Worm (Caenorhabditis elegans): Measurements from ENCODE around the gene ZK892.3.

DNA sequence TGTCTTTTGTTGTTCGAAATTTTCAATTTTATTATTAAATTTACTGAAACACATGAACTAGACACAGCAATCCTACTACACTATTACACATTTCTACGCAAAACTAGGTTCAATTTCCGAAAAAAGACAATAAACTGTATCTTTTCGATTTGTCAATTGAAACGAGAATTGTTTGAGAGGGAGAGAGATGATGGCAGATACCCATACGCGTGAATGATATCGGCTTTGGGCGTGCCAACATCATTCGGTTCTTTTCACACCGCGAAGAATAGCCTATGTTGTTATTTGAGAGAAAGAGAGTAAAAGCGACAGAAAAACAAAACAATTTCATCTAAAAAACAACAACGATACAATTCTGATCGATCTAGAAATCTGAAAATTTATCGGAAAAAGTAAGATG lies 10.1 kb downstream of the ZK892.3 start:
- TF ChIP-seq T22C8.4 (GFP tag; IDR thresholded peaks at IDR 0.05) (no peak), ref-1 (GFP tag; conservative IDR thresholded peaks at IDR 0.05) (no peak)

Data from whole organism, midembryonic.